Worm (Caenorhabditis elegans) whole organism, L2 larva: ENCODE results near the gene C46C2.7.

Source experiments
- C34F6.9 ChIP-seq: fragments of 150-350 bp; optimal IDR thresholded peaks from 2 replicates; lab custom pipeline; 2014; ENCODE audit warnings: missing biosample characterization, missing genetic modification characterization
- F13H6.1 ChIP-seq: sonication (generic microtip); optimal IDR thresholded peaks from 2 replicates; lab custom pipeline; 2016; ENCODE audit warnings: missing genetic modification characterization, missing compliant biosample characterization
- R02D3.7 ChIP-seq: fragments of 150-350 bp; optimal IDR thresholded peaks from 2 replicates; lab custom pipeline; 2014; ENCODE audit warnings: missing biosample characterization, missing genetic modification characterization
- Y55F3AM.14 ChIP-seq: fragments of 200-800 bp; sonication (Bioruptor generic); optimal IDR thresholded peaks from 2 replicates; lab custom pipeline; 2018; ENCODE audit warnings: mild to moderate bottlenecking, missing genetic modification characterization, missing compliant biosample characterization
- ZK546.5 ChIP-seq: sonication (generic microtip); optimal IDR thresholded peaks from 2 replicates; lab custom pipeline; 2017; ENCODE audit warnings: missing biosample characterization, missing genetic modification characterization
- alr-1 ChIP-seq: fragments of 150-350 bp; optimal IDR thresholded peaks from 2 replicates; lab custom pipeline; 2014; ENCODE audit warnings: missing biosample characterization, missing genetic modification characterization
- aly-2 ChIP-seq: fragments of 150-350 bp; optimal IDR thresholded peaks from 2 replicates; lab custom pipeline; 2014; ENCODE audit warnings: missing biosample characterization, missing genetic modification characterization
- ama-1 ChIP-seq: fragments of 150-350 bp; optimal IDR thresholded peaks from 2 replicates; lab custom pipeline; 2018; ENCODE audit warnings: inconsistent platforms
- blmp-1 ChIP-seq: sonication (generic microtip); optimal IDR thresholded peaks from 2 replicates; lab custom pipeline; 2017; ENCODE audit warnings: missing genetic modification characterization, mild to moderate bottlenecking, missing compliant biosample characterization, antibody characterized with exemption, moderate library complexity; ENCODE audit not compliant: insufficient read depth
- ceh-16 ChIP-seq: fragments of 150-350 bp; optimal IDR thresholded peaks from 2 replicates; lab custom pipeline; 2014; ENCODE audit warnings: missing biosample characterization, missing genetic modification characterization
- ceh-82 ChIP-seq: fragments of 150-350 bp; optimal IDR thresholded peaks from 2 replicates; lab custom pipeline; 2014; ENCODE audit warnings: missing biosample characterization, missing genetic modification characterization
- crh-2 ChIP-seq: sonication (generic microtip); optimal IDR thresholded peaks from 2 replicates; lab custom pipeline; 2017; ENCODE audit warnings: missing biosample characterization, missing genetic modification characterization
- dmd-4 ChIP-seq: sonication (generic microtip); optimal IDR thresholded peaks from 2 replicates; lab custom pipeline; 2017; ENCODE audit warnings: missing biosample characterization, missing genetic modification characterization
- egl-27 ChIP-seq: sonication (generic microtip); optimal IDR thresholded peaks from 3 replicates; lab custom pipeline; 2017; ENCODE audit warnings: missing biosample characterization, missing genetic modification reagents, missing genetic modification characterization
- elt-1 ChIP-seq: fragments of 150-350 bp; optimal IDR thresholded peaks from 2 replicates; lab custom pipeline; 2014; ENCODE audit warnings: missing biosample characterization, missing genetic modification characterization
- elt-3 ChIP-seq: sonication (generic microtip); optimal IDR thresholded peaks from 2 replicates; lab custom pipeline; 2017; ENCODE audit warnings: missing biosample characterization, missing genetic modification characterization
- fos-1 ChIP-seq: fragments of 150-350 bp; optimal IDR thresholded peaks from 2 replicates; lab custom pipeline; 2014; ENCODE audit warnings: missing biosample characterization, missing genetic modification characterization
- gmeb-1 ChIP-seq: fragments of 150-350 bp; optimal IDR thresholded peaks from 2 replicates; lab custom pipeline; 2014; ENCODE audit warnings: missing biosample characterization, missing genetic modification characterization
- lin-11 ChIP-seq: fragments of 150-350 bp; sonication (generic microtip); optimal IDR thresholded peaks from 2 replicates; lab custom pipeline; 2014; ENCODE audit warnings: missing biosample characterization, missing genetic modification characterization, inconsistent platforms, mixed read lengths
- lin-13 ChIP-seq: fragments of 150-350 bp; optimal IDR thresholded peaks from 2 replicates; lab custom pipeline; 2014; ENCODE audit warnings: missing biosample characterization, missing genetic modification reagents, missing genetic modification characterization
- lin-39 ChIP-seq: fragments of 150-350 bp; optimal IDR thresholded peaks from 2 replicates; lab custom pipeline; 2014; ENCODE audit warnings: missing biosample characterization, missing genetic modification reagents, missing genetic modification characterization
- lsy-2 ChIP-seq, 2 experiments: fragments of 150-350 bp in 1 of 2; sonication (generic microtip) in 1 of 2; optimal IDR thresholded peaks; 2 replicates each; lab custom pipeline; 2014 to 2017; ENCODE audit warnings: missing biosample characterization in 2 of 2, missing genetic modification characterization in 2 of 2
- mab-5 ChIP-seq: fragments of 150-350 bp; optimal IDR thresholded peaks from 2 replicates; lab custom pipeline; 2014; ENCODE audit warnings: missing biosample characterization, missing genetic modification characterization
- mbf-1 ChIP-seq: sonication (generic microtip); optimal IDR thresholded peaks from 2 replicates; lab custom pipeline; 2017; ENCODE audit warnings: missing biosample characterization, missing genetic modification characterization
- mdl-1 ChIP-seq, 2 experiments: fragments of 150-350 bp in 1 of 2; sonication (generic microtip) in 1 of 2; optimal IDR thresholded peaks; 2 replicates each; lab custom pipeline; 2017; ENCODE audit warnings: missing biosample characterization in 2 of 2, missing genetic modification characterization in 2 of 2
- nhr-10 ChIP-seq: sonication (generic microtip); optimal IDR thresholded peaks from 2 replicates; lab custom pipeline; 2017; ENCODE audit warnings: missing biosample characterization, missing genetic modification characterization
- nhr-11 ChIP-seq: fragments of 150-350 bp; optimal IDR thresholded peaks from 2 replicates; lab custom pipeline; 2014; ENCODE audit warnings: missing biosample characterization, missing genetic modification characterization
- nhr-12 ChIP-seq: fragments of 150-350 bp; optimal IDR thresholded peaks from 2 replicates; lab custom pipeline; 2014; ENCODE audit warnings: missing biosample characterization, missing genetic modification characterization
- nhr-129 ChIP-seq: fragments of 150-350 bp; optimal IDR thresholded peaks from 2 replicates; lab custom pipeline; 2014; ENCODE audit warnings: missing biosample characterization, missing genetic modification characterization
- nhr-21 ChIP-seq: fragments of 150-350 bp; optimal IDR thresholded peaks from 2 replicates; lab custom pipeline; 2014; ENCODE audit warnings: missing biosample characterization, missing genetic modification characterization
- nhr-23 ChIP-seq: fragments of 150-350 bp; optimal IDR thresholded peaks from 2 replicates; lab custom pipeline; 2014; ENCODE audit warnings: missing biosample characterization, missing genetic modification reagents, missing genetic modification characterization
- nhr-237 ChIP-seq: fragments of 150-350 bp; optimal IDR thresholded peaks from 2 replicates; lab custom pipeline; 2014; ENCODE audit warnings: missing biosample characterization, missing genetic modification characterization
- nhr-25 ChIP-seq: fragments of 150-350 bp; sonication (generic microtip); optimal IDR thresholded peaks from 3 replicates; lab custom pipeline; 2014; ENCODE audit warnings: missing biosample characterization, missing genetic modification characterization
- nhr-6 ChIP-seq: fragments of 150-350 bp; optimal IDR thresholded peaks from 2 replicates; lab custom pipeline; 2014; ENCODE audit warnings: missing biosample characterization, missing genetic modification characterization
- nhr-77 ChIP-seq: fragments of 150-350 bp; optimal IDR thresholded peaks from 2 replicates; lab custom pipeline; 2014; ENCODE audit warnings: missing biosample characterization, missing genetic modification characterization
- peb-1 ChIP-seq: fragments of 150-350 bp; optimal IDR thresholded peaks from 2 replicates; lab custom pipeline; 2014; ENCODE audit warnings: missing biosample characterization, missing genetic modification characterization
- sem-4 ChIP-seq: fragments of 150-350 bp; optimal IDR thresholded peaks from 2 replicates; lab custom pipeline; 2014; ENCODE audit warnings: missing biosample characterization, missing genetic modification reagents, missing genetic modification characterization
- skn-1 ChIP-seq: sonication (generic microtip); optimal IDR thresholded peaks from 2 replicates; lab custom pipeline; 2017; ENCODE audit warnings: missing biosample characterization, missing genetic modification characterization
- sma-3 ChIP-seq: sonication (generic microtip); optimal IDR thresholded peaks from 2 replicates; lab custom pipeline; 2016; ENCODE audit warnings: missing genetic modification reagents, missing genetic modification characterization, missing compliant biosample characterization
- sma-9 ChIP-seq, 2 experiments: fragments of 150-350 bp in 1 of 2; sonication (generic microtip) in 1 of 2; optimal IDR thresholded peaks; 2 replicates each; lab custom pipeline; 2014 to 2016; ENCODE audit warnings: missing genetic modification characterization in 2 of 2, mild to moderate bottlenecking in 1 of 2, missing biosample characterization in 1 of 2, missing compliant biosample characterization in 1 of 2, missing genetic modification reagents in 1 of 2, moderate library complexity in 1 of 2
- snpc-4 ChIP-seq: fragments of 150-350 bp; optimal IDR thresholded peaks from 2 replicates; lab custom pipeline; 2014; ENCODE audit warnings: missing biosample characterization, missing genetic modification characterization
- unc-39 ChIP-seq: fragments of 150-350 bp; optimal IDR thresholded peaks from 2 replicates; lab custom pipeline; 2014; ENCODE audit warnings: missing biosample characterization, missing genetic modification characterization
- unc-55 ChIP-seq: fragments of 150-350 bp; sonication (generic microtip); optimal IDR thresholded peaks from 3 replicates; lab custom pipeline; 2014; ENCODE audit warnings: missing biosample characterization, missing genetic modification reagents, missing genetic modification characterization
- unc-62 ChIP-seq: fragments of 150-350 bp; optimal IDR thresholded peaks from 2 replicates; lab custom pipeline; 2014; ENCODE audit warnings: missing biosample characterization, missing genetic modification reagents, missing genetic modification characterization
- zag-1 ChIP-seq: fragments of 150-350 bp; optimal IDR thresholded peaks from 2 replicates; lab custom pipeline; 2014; ENCODE audit warnings: missing biosample characterization, missing genetic modification characterization
- ztf-1 ChIP-seq: fragments of 200-800 bp; sonication (Bioruptor generic); conservative IDR thresholded peaks from 2 replicates; pipeline ENCODE4 v1.3.6; 2022; ENCODE audit warnings: missing genetic modification characterization, missing compliant biosample characterization
- ztf-11 ChIP-seq: sonication (generic microtip); optimal IDR thresholded peaks from 2 replicates; lab custom pipeline; 2017; ENCODE audit warnings: missing biosample characterization, missing genetic modification characterization
- ztf-4 ChIP-seq: fragments of 150-350 bp; optimal IDR thresholded peaks from 2 replicates; lab custom pipeline; 2014; ENCODE audit warnings: missing biosample characterization, missing genetic modification characterization

C46C2.7 gene

ce11 chrIV:9198136-9198535 is 3.5 kb downstream of the C46C2.7 start:
- TF ChIP-seq egl-27 (tag; lab: Kevin White, UChicago) (peak; percentile 35), zag-1 (tag; lab: Kevin White, UChicago) (no peak), snpc-4 (tag; lab: Kevin White, UChicago) (no peak), crh-2 (tag; lab: Kevin White, UChicago) (peak; percentile 90), ztf-4 (tag; lab: Kevin White, UChicago) (peak; percentile 64), peb-1 (no peak), ceh-16 (tag; lab: Kevin White, UChicago) (no peak), ztf-11 (tag; lab: Kevin White, UChicago) (no peak), sma-9 (GFP tag; optimal IDR thresholded peaks at IDR 0.05; lab: Kevin White, UChicago) (peak; percentile 59), sma-9 (tag; optimal IDR thresholded peaks at IDR 0.05; lab: Kevin White, UChicago) (no peak), skn-1 (tag; lab: Kevin White, UChicago) (no peak), aly-2 (tag; lab: Kevin White, UChicago) (no peak), ZK546.5 (no peak), nhr-12 (no peak), unc-55 (GFP tag; lab: Kevin White, UChicago) (no peak), unc-39 (tag; lab: Kevin White, UChicago) (no peak), nhr-21 (tag; lab: Kevin White, UChicago) (peak; percentile 84), R02D3.7 (no peak), nhr-11 (tag; lab: Kevin White, UChicago) (no peak), nhr-25 (tag; lab: Kevin White, UChicago) (peak; percentile 82), lsy-2 (tag; optimal IDR thresholded peaks at IDR 0.05; lab: Kevin White, UChicago) (peak in 1 of 2 experiments; percentile 59), nhr-23 (tag; lab: Kevin White, UChicago) (no peak), ama-1 (peak; percentile 50), ztf-1 (GFP tag; lab: Robert Waterston, UW) (no peak), dmd-4 (tag; lab: Kevin White, UChicago) (no peak), nhr-10 (peak; percentile 1), nhr-77 (no peak), mdl-1 (tag; optimal IDR thresholded peaks at IDR 0.05; lab: Kevin White, UChicago) (peak in 1 of 2 experiments; percentile 50), alr-1 (no peak), C34F6.9 (no peak), F13H6.1 (tag; lab: Kevin White, UChicago) (peak; percentile 54), mab-5 (no peak), ceh-82 (tag; lab: Kevin White, UChicago) (no peak), lin-13 (GFP tag; lab: Kevin White, UChicago) (no peak), nhr-6 (tag; lab: Kevin White, UChicago) (peak; percentile 55), sem-4 (tag; lab: Kevin White, UChicago) (no peak), gmeb-1 (tag; lab: Kevin White, UChicago) (peak; percentile 78), elt-3 (tag; lab: Kevin White, UChicago) (no peak), lin-39 (tag; lab: Kevin White, UChicago) (no peak), fos-1 (tag; lab: Kevin White, UChicago) (peak; percentile 85), Y55F3AM.14 (GFP tag; lab: Kevin White, UChicago) (peak; percentile 47), mbf-1 (tag; lab: Kevin White, UChicago) (no peak), nhr-129 (tag; lab: Kevin White, UChicago) (peak; percentile 88), unc-62 (GFP tag; lab: Kevin White, UChicago) (no peak), blmp-1 (tag; lab: Kevin White, UChicago) (peak; percentile 48), sma-3 (GFP tag; lab: Kevin White, UChicago) (peak; percentile 94), lin-11 (tag; lab: Kevin White, UChicago) (no peak), nhr-237 (no peak), elt-1 (tag; lab: Kevin White, UChicago) (no peak)
